Worm (Caenorhabditis elegans) whole organism, L2 larva: ENCODE data around the gene K01G12.22.

Experiments used
- F13H6.1 ChIP-seq: sonication (generic microtip); optimal IDR thresholded peaks from 2 replicates; lab custom pipeline; 2016; ENCODE audit warnings: missing genetic modification characterization, missing compliant biosample characterization
- ZK546.5 ChIP-seq: sonication (generic microtip); optimal IDR thresholded peaks from 2 replicates; lab custom pipeline; 2017; ENCODE audit warnings: missing biosample characterization, missing genetic modification characterization
- alr-1 ChIP-seq: fragments of 150-350 bp; optimal IDR thresholded peaks from 2 replicates; lab custom pipeline; 2014; ENCODE audit warnings: missing biosample characterization, missing genetic modification characterization
- ama-1 ChIP-seq: fragments of 150-350 bp; optimal IDR thresholded peaks from 2 replicates; lab custom pipeline; 2018; ENCODE audit warnings: inconsistent platforms
- egl-27 ChIP-seq: sonication (generic microtip); optimal IDR thresholded peaks from 3 replicates; lab custom pipeline; 2017; ENCODE audit warnings: missing biosample characterization, missing genetic modification reagents, missing genetic modification characterization
- lsy-2 ChIP-seq, 2 experiments: fragments of 150-350 bp in 1 of 2; sonication (generic microtip) in 1 of 2; optimal IDR thresholded peaks; 2 replicates each; lab custom pipeline; 2014 to 2017; ENCODE audit warnings: missing biosample characterization in 2 of 2, missing genetic modification characterization in 2 of 2
- nhr-11 ChIP-seq: fragments of 150-350 bp; optimal IDR thresholded peaks from 2 replicates; lab custom pipeline; 2014; ENCODE audit warnings: missing biosample characterization, missing genetic modification characterization
- nhr-12 ChIP-seq: fragments of 150-350 bp; optimal IDR thresholded peaks from 2 replicates; lab custom pipeline; 2014; ENCODE audit warnings: missing biosample characterization, missing genetic modification characterization
- nhr-237 ChIP-seq: fragments of 150-350 bp; optimal IDR thresholded peaks from 2 replicates; lab custom pipeline; 2014; ENCODE audit warnings: missing biosample characterization, missing genetic modification characterization
- skn-1 ChIP-seq: sonication (generic microtip); optimal IDR thresholded peaks from 2 replicates; lab custom pipeline; 2017; ENCODE audit warnings: missing biosample characterization, missing genetic modification characterization
- sma-9 ChIP-seq, 2 experiments: fragments of 150-350 bp in 1 of 2; sonication (generic microtip) in 1 of 2; optimal IDR thresholded peaks; 2 replicates each; lab custom pipeline; 2014 to 2016; ENCODE audit warnings: missing genetic modification characterization in 2 of 2, mild to moderate bottlenecking in 1 of 2, missing biosample characterization in 1 of 2, missing compliant biosample characterization in 1 of 2, missing genetic modification reagents in 1 of 2, moderate library complexity in 1 of 2
- unc-39 ChIP-seq: fragments of 150-350 bp; optimal IDR thresholded peaks from 2 replicates; lab custom pipeline; 2014; ENCODE audit warnings: missing biosample characterization, missing genetic modification characterization
- unc-62 ChIP-seq: fragments of 150-350 bp; optimal IDR thresholded peaks from 2 replicates; lab custom pipeline; 2014; ENCODE audit warnings: missing biosample characterization, missing genetic modification reagents, missing genetic modification characterization
- zag-1 ChIP-seq: fragments of 150-350 bp; optimal IDR thresholded peaks from 2 replicates; lab custom pipeline; 2014; ENCODE audit warnings: missing biosample characterization, missing genetic modification characterization

- TF ChIP-seq nhr-237 (tag; lab: Kevin White, UChicago) = no peak
- TF ChIP-seq ZK546.5 (tag; lab: Kevin White, UChicago) = no peak
- TF ChIP-seq zag-1 = no peak
- TF ChIP-seq F13H6.1 (tag; lab: Kevin White, UChicago) = no peak
- TF ChIP-seq ama-1 (lab: Kevin White, UChicago) = no peak
- TF ChIP-seq nhr-11 = no peak
- no peak for TF ChIP-seq egl-27 (tag; lab: Kevin White, UChicago)
- no peak for TF ChIP-seq unc-39
- TF ChIP-seq skn-1 (tag; lab: Kevin White, UChicago) = no peak
- no peak for TF ChIP-seq unc-62 (GFP tag; lab: Kevin White, UChicago)
- TF ChIP-seq lsy-2 (tag; optimal IDR thresholded peaks at IDR 0.05; lab: Kevin White, UChicago) = no peak
- no peak for TF ChIP-seq nhr-12
- TF ChIP-seq alr-1 (tag; lab: Kevin White, UChicago) = no peak
- TF ChIP-seq sma-9 (GFP tag; optimal IDR thresholded peaks at IDR 0.05; lab: Kevin White, UChicago) = no peak
- TF ChIP-seq sma-9 (tag; optimal IDR thresholded peaks at IDR 0.05; lab: Kevin White, UChicago) = no peak
Observed at ce11 chrIV:14186264-14186663, 5.8 kb upstream of the K01G12.22 start.
